Fruit fly (Drosophila melanogaster) whole organism, embryonic: Measurements from ENCODE around the gene TwdlQ.
A peak's percentile ranks its signal among the peaks of the same experiment; 100 is the strongest.

Experiments used
- Abd-B ChIP-seq: fragments of 200-800 bp; sonication (Bioruptor generic); optimal IDR thresholded peaks from 2 replicates; lab custom pipeline; 2018; ENCODE audit warnings: missing biosample characterization, mild to moderate bottlenecking, missing genetic modification characterization, moderate library complexity
- Adf1 ChIP-seq: fragments of 200-800 bp; sonication (Bioruptor generic); IDR thresholded peaks from 2 replicates; pipeline ENCODE4 v1.3.6; 2022; ENCODE audit warnings: missing biosample characterization, missing genetic modification characterization
- Awh ChIP-seq: fragments of 200-800 bp; sonication (Bioruptor generic); IDR thresholded peaks from 2 replicates; pipeline ENCODE4, ENCODE4 v1.3.6; 2022; ENCODE audit warnings: missing biosample characterization, missing genetic modification characterization
- CG10267 ChIP-seq: fragments of 200-800 bp; sonication (Bioruptor generic); optimal IDR thresholded peaks from 2 replicates; lab custom pipeline; 2018; ENCODE audit warnings: missing biosample characterization, mild to moderate bottlenecking, missing genetic modification characterization, moderate library complexity
- CG10959 ChIP-seq: fragments of 200-800 bp; sonication (Bioruptor generic); IDR thresholded peaks from 2 replicates; pipeline ENCODE4 v1.3.6; 2022; ENCODE audit warnings: missing biosample characterization, missing genetic modification characterization
- CG11085 ChIP-seq: fragments of 200-800 bp; sonication (Bioruptor generic); IDR thresholded peaks from 2 replicates; pipeline ENCODE4 v1.3.6; 2022; ENCODE audit warnings: missing biosample characterization, missing genetic modification characterization
- CG13894 ChIP-seq: fragments of 200-800 bp; sonication (Bioruptor generic); optimal IDR thresholded peaks from 3 replicates; lab custom pipeline; 2018; ENCODE audit warnings: missing biosample characterization, mild to moderate bottlenecking, missing genetic modification characterization, moderate library complexity
- CG14667 ChIP-seq: fragments of 200-800 bp; sonication (Bioruptor generic); IDR thresholded peaks from 2 replicates; pipeline ENCODE4 v1.3.6; 2022; ENCODE audit warnings: missing biosample characterization, missing genetic modification characterization
- CG14860 ChIP-seq: fragments of 200-800 bp; sonication (Bioruptor generic); IDR thresholded peaks from 3 replicates; pipeline ENCODE4 v1.3.6; 2022; ENCODE audit warnings: missing biosample characterization, missing genetic modification characterization; ENCODE audit not compliant: partially characterized antibody
- CG15601 ChIP-seq: fragments of 200-800 bp; sonication (Bioruptor generic); optimal IDR thresholded peaks from 3 replicates; lab custom pipeline; 2019; ENCODE audit warnings: missing biosample characterization, mild to moderate bottlenecking, missing genetic modification characterization, moderate library complexity
- CG30020 ChIP-seq: fragments of 200-800 bp; optimal IDR thresholded peaks from 2 replicates; lab custom pipeline; 2019; ENCODE audit warnings: missing biosample characterization, mild to moderate bottlenecking, missing genetic modification characterization, moderate library complexity
- CG34422 ChIP-seq: fragments of 200-800 bp; sonication (Bioruptor generic); IDR thresholded peaks from 3 replicates; pipeline ENCODE4 v1.3.6; 2022; ENCODE audit warnings: missing biosample characterization, missing genetic modification characterization
- CG6654 ChIP-seq: fragments of 200-800 bp; sonication (Bioruptor generic); optimal IDR thresholded peaks from 2 replicates; lab custom pipeline; 2017; ENCODE audit warnings: missing biosample characterization, mild to moderate bottlenecking, missing genetic modification characterization
- CG7928 ChIP-seq: fragments of 200-800 bp; sonication (Bioruptor generic); optimal IDR thresholded peaks from 2 replicates; lab custom pipeline; 2017; ENCODE audit warnings: missing biosample characterization, mild to moderate bottlenecking, missing genetic modification characterization
- CG9215 ChIP-seq: fragments of 200-800 bp; sonication (Bioruptor generic); IDR thresholded peaks from 2 replicates; pipeline ENCODE4 v1.3.6; 2022; ENCODE audit warnings: missing biosample characterization, missing genetic modification characterization
- Dad ChIP-seq: fragments of 200-800 bp; sonication (Bioruptor generic); optimal IDR thresholded peaks from 3 replicates; lab custom pipeline; 2016; ENCODE audit warnings: missing biosample characterization, missing genetic modification characterization
- Dbx ChIP-seq: fragments of 200-800 bp; sonication (Bioruptor generic); IDR thresholded peaks from 3 replicates; pipeline ENCODE4 v1.3.6; 2022; ENCODE audit warnings: missing biosample characterization, missing genetic modification characterization
- Dek ChIP-seq: fragments of 200-800 bp; sonication (Bioruptor generic); optimal IDR thresholded peaks from 3 replicates; lab custom pipeline; 2019; ENCODE audit warnings: missing biosample characterization, mild to moderate bottlenecking, missing genetic modification characterization, moderate library complexity
- Dref ChIP-seq: fragments of 200-800 bp; sonication (Bioruptor generic); IDR thresholded peaks from 2 replicates; pipeline ENCODE4 v1.3.6; 2022; ENCODE audit warnings: missing biosample characterization, missing genetic modification characterization
- GATAe ChIP-seq: fragments of 200-800 bp; sonication (Bioruptor generic); conservative IDR thresholded peaks from 2 replicates; pipeline ENCODE4 v1.3.6; 2022; ENCODE audit warnings: missing biosample characterization, missing genetic modification characterization
- Gsc ChIP-seq: fragments of 200-800 bp; sonication (Bioruptor generic); IDR thresholded peaks from 2 replicates; pipeline ENCODE4 v1.3.6; 2022; ENCODE audit warnings: missing biosample characterization, missing genetic modification characterization
- Lpt ChIP-seq: fragments of >200 bp; optimal IDR thresholded peaks from 2 replicates; lab custom pipeline; 2018; ENCODE audit warnings: missing biosample characterization, missing genetic modification characterization
- MBD-R2 ChIP-seq: fragments of 200-800 bp; sonication (Bioruptor generic); IDR thresholded peaks from 2 replicates; pipeline ENCODE4 v1.3.6; 2022; ENCODE audit warnings: missing biosample characterization, missing genetic modification characterization
- Mad ChIP-seq: fragments of 200-800 bp; sonication (Bioruptor generic); optimal IDR thresholded peaks from 2 replicates; lab custom pipeline; 2016; ENCODE audit warnings: missing biosample characterization, missing genetic modification characterization
- Nf-YA ChIP-seq: fragments of 200-800 bp; sonication (Bioruptor generic); IDR thresholded peaks from 2 replicates; pipeline ENCODE4 v1.3.6; 2022; ENCODE audit warnings: missing biosample characterization, missing genetic modification characterization
- Sin3A ChIP-seq: fragments of >200 bp; optimal IDR thresholded peaks from 2 replicates; lab custom pipeline; 2018
- Sox100B ChIP-seq: fragments of 200-800 bp; sonication (Bioruptor generic); optimal IDR thresholded peaks from 3 replicates; lab custom pipeline; 2018; ENCODE audit warnings: missing biosample characterization, mild to moderate bottlenecking, missing genetic modification characterization
- Taf1 ChIP-seq: fragments of 200-800 bp; sonication (Bioruptor generic); IDR thresholded peaks from 2 replicates; pipeline ENCODE4 v1.3.6; 2022; ENCODE audit warnings: missing biosample characterization, missing genetic modification characterization
- Vsx1 ChIP-seq: fragments of 200-800 bp; sonication (Bioruptor generic); optimal IDR thresholded peaks from 2 replicates; lab custom pipeline; 2017; ENCODE audit warnings: missing biosample characterization, mild to moderate bottlenecking, missing genetic modification characterization, missing genetic modification reagents
- aop ChIP-seq: fragments of 200-800 bp; sonication (Bioruptor generic); IDR thresholded peaks from 2 replicates; pipeline ENCODE4 v1.3.6; 2022; ENCODE audit warnings: missing biosample characterization, missing genetic modification characterization
- ase ChIP-seq: fragments of 200-800 bp; sonication (Bioruptor generic); IDR thresholded peaks from 3 replicates; pipeline ENCODE4 v1.3.6; 2022; ENCODE audit warnings: missing biosample characterization, missing genetic modification characterization
- bcd ChIP-seq: fragments of 200-800 bp; sonication (Bioruptor generic); optimal IDR thresholded peaks from 2 replicates; lab custom pipeline; 2017; ENCODE audit warnings: missing biosample characterization, mild to moderate bottlenecking, missing genetic modification characterization
- chinmo ChIP-seq: fragments of 200-800 bp; sonication (Bioruptor generic); IDR thresholded peaks from 4 replicates; pipeline ENCODE4 v1.3.6; 2022; ENCODE audit warnings: missing biosample characterization, missing genetic modification characterization; ENCODE audit not compliant: partially characterized antibody
- emc ChIP-seq: fragments of 200-800 bp; sonication (Bioruptor generic); optimal IDR thresholded peaks from 2 replicates; lab custom pipeline; 2016; ENCODE audit warnings: missing biosample characterization, missing genetic modification characterization
- grau ChIP-seq: fragments of 200-800 bp; optimal IDR thresholded peaks from 3 replicates; lab custom pipeline; 2019; ENCODE audit warnings: missing biosample characterization, mild to moderate bottlenecking, missing genetic modification characterization, moderate library complexity
- gsb-n ChIP-seq: fragments of 200-800 bp; sonication (Bioruptor generic); optimal IDR thresholded peaks from 3 replicates; lab custom pipeline; 2018; ENCODE audit warnings: missing biosample characterization, mild to moderate bottlenecking, missing genetic modification characterization
- hkb ChIP-seq, 2 experiments: fragments of 200-800 bp in 1 of 2; fragments of >200 bp in 1 of 2; sonication (Bioruptor generic) in 1 of 2; IDR thresholded peaks in 1 of 2; optimal IDR thresholded peaks in 1 of 2; 2 replicates each; pipeline versions ENCODE4 v1.3.6 to Lab custom; 2017 to 2022; ENCODE audit warnings: missing biosample characterization in 1 of 2, missing genetic modification characterization in 1 of 2
- jigr1 ChIP-seq: fragments of 200-800 bp; sonication (Bioruptor generic); IDR thresholded peaks from 3 replicates; pipeline ENCODE4 v1.3.6; 2022; ENCODE audit warnings: missing biosample characterization, missing genetic modification characterization
- nau ChIP-seq: fragments of 200-800 bp; sonication (Bioruptor generic); optimal IDR thresholded peaks from 3 replicates; lab custom pipeline; 2017; ENCODE audit warnings: missing biosample characterization, mild to moderate bottlenecking, missing genetic modification characterization, missing genetic modification reagents
- nom ChIP-seq: fragments of 200-800 bp; sonication (Bioruptor generic); optimal IDR thresholded peaks from 2 replicates; lab custom pipeline; 2017; ENCODE audit warnings: missing biosample characterization, missing genetic modification characterization, mild to moderate bottlenecking, moderate library complexity, missing genetic modification reagents
- oc ChIP-seq: fragments of 200-800 bp; sonication (Bioruptor generic); optimal IDR thresholded peaks from 2 replicates; lab custom pipeline; 2018; ENCODE audit warnings: missing biosample characterization, mild to moderate bottlenecking, missing genetic modification characterization, moderate library complexity
- pb ChIP-seq: fragments of 200-800 bp; sonication (Bioruptor generic); optimal IDR thresholded peaks from 3 replicates; lab custom pipeline; 2016; ENCODE audit warnings: missing biosample characterization, missing genetic modification characterization
- row ChIP-seq: fragments of 200-800 bp; sonication (Bioruptor generic); IDR thresholded peaks from 3 replicates; pipeline ENCODE4 v1.3.6; 2022; ENCODE audit warnings: missing biosample characterization, missing genetic modification characterization
- run ChIP-seq: fragments of 200-800 bp; sonication (Bioruptor generic); optimal IDR thresholded peaks from 3 replicates; lab custom pipeline; 2018; ENCODE audit warnings: missing biosample characterization, mild to moderate bottlenecking, missing genetic modification characterization
- sd ChIP-seq: fragments of 200-800 bp; sonication (Bioruptor generic); optimal IDR thresholded peaks from 3 replicates; lab custom pipeline; 2018; ENCODE audit warnings: missing biosample characterization, mild to moderate bottlenecking, missing genetic modification characterization, moderate library complexity
- sens-2 ChIP-seq: fragments of 200-800 bp; sonication (Bioruptor generic); IDR thresholded peaks from 2 replicates; pipeline ENCODE4 v1.3.6; 2022; ENCODE audit warnings: missing biosample characterization, missing genetic modification characterization
- slp2 ChIP-seq: fragments of 200-800 bp; sonication (Bioruptor generic); optimal IDR thresholded peaks from 2 replicates; lab custom pipeline; 2016; ENCODE audit warnings: missing biosample characterization, missing genetic modification characterization
- tap ChIP-seq: fragments of 200-800 bp; optimal IDR thresholded peaks from 3 replicates; lab custom pipeline; 2019; ENCODE audit warnings: missing biosample characterization, mild to moderate bottlenecking, missing genetic modification characterization, moderate library complexity
- vvl ChIP-seq: fragments of 200-800 bp; sonication (Bioruptor generic); IDR thresholded peaks from 2 replicates; pipeline ENCODE4 v1.3.6; 2022; ENCODE audit warnings: missing biosample characterization, missing genetic modification characterization

TwdlQ gene

dm6 chr3R:26656140-26656539 lies 37.2 kb downstream of the TwdlQ start, which contains the start of gene Tb:
Tb (plus strand) TSS chr3R:26656440.
- TF ChIP-seq Awh (GFP tag; lab: Robert Waterston, UW) (peak; percentile 64), Dref (GFP tag; lab: Robert Waterston, UW) (no peak)

- TF ChIP-seq Dbx (GFP tag; lab: Robert Waterston, UW) (no peak), emc (GFP tag; lab: Kevin White, UChicago) (no peak), grau (tag; lab: Kevin White, UChicago) (peak; percentile 74), GATAe (GFP tag; lab: Robert Waterston, UW) (no peak), Vsx1 (GFP tag; lab: Kevin White, UChicago) (no peak), chinmo (GFP tag; lab: Robert Waterston, UW) (peak; percentile 88; the same call in 3 of the 4 replicates), CG9215 (GFP tag; lab: Robert Waterston, UW) (no peak), CG11085 (no peak), Sin3A (lab: Kevin White, UChicago) (no peak), sd (tag; lab: Kevin White, UChicago) (peak; percentile 96), CG30020 (no peak), pb (no peak), oc (tag; lab: Kevin White, UChicago) (peak; percentile 89), CG14860 (GFP tag; lab: Robert Waterston, UW) (no peak), tap (tag; lab: Kevin White, UChicago) (no peak), CG10959 (GFP tag; lab: Robert Waterston, UW) (no peak), nau (no peak), CG34422 (GFP tag; lab: Robert Waterston, UW) (no peak), row (peak; percentile 24; the same call in 1 of the 3 replicates), aop (GFP tag; lab: Robert Waterston, UW) (no peak), Adf1 (GFP tag; lab: Robert Waterston, UW) (no peak), Gsc (GFP tag; lab: Robert Waterston, UW) (no peak), Lpt (GFP tag; lab: Kevin White, UChicago) (no peak), bcd (GFP tag; lab: Kevin White, UChicago) (no peak), jigr1 (GFP tag; lab: Robert Waterston, UW) (no peak), Awh (GFP tag; lab: Robert Waterston, UW) (peak; percentile 41; the same call in 1 of the 2 replicates), Nf-YA (no peak), Dad (GFP tag; lab: Kevin White, UChicago) (no peak), CG15601 (tag; lab: Kevin White, UChicago) (no peak), vvl (GFP tag; lab: Robert Waterston, UW) (peak; percentile 86), run (tag; lab: Kevin White, UChicago) (peak; percentile 96), nom (no peak), sens-2 (GFP tag; lab: Robert Waterston, UW) (no peak), Dek (no peak), CG7928 (GFP tag; lab: Kevin White, UChicago) (no peak), CG10267 (tag; lab: Kevin White, UChicago) (no peak), Abd-B (peak; percentile 7), CG13894 (tag; lab: Kevin White, UChicago) (peak; percentile 62), hkb (optimal IDR thresholded peaks at IDR 0.05; lab: Kevin White, UChicago) (no peak), hkb (GFP tag; IDR thresholded peaks at IDR 0.05; lab: Robert Waterston, UW) (no peak), gsb-n (tag; lab: Kevin White, UChicago) (peak; percentile 44), Taf1 (GFP tag; lab: Robert Waterston, UW) (no peak), Sox100B (GFP tag; lab: Kevin White, UChicago) (no peak), CG6654 (GFP tag; lab: Kevin White, UChicago) (peak; percentile 97), slp2 (GFP tag; lab: Kevin White, UChicago) (no peak), Mad (GFP tag; lab: Kevin White, UChicago) (no peak), CG14667 (GFP tag; lab: Robert Waterston, UW) (no peak), MBD-R2 (no peak), ase (GFP tag; lab: Robert Waterston, UW) (no peak)
These were observed 37.9 kb downstream of the TwdlQ start for dm6 chr3R:26655416-26655945.
